Fruit fly (Drosophila melanogaster): ENCODE measurements around the gene meng.

Gene meng

DNA sequence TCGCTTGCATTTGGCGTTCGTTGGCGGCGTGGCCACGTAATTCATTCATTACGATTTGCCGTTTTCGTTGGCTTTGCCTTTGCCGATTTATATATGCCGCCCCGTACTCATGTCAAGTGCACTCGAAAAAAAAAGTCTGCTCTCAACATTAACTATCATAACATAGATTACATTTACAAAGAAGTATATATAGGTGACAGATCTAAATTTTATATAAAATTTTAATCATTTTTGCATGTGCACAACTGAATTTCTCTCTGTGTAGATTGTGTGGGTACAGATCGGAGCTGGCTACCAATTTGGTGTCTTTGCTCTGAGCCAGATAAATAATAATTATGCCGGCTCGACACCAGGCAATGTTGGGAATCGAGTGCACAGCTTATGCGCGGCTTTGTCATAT lies 43.9 kb upstream of the meng start (continued):
- TF ChIP-seq kah (GFP tag; optimal IDR thresholded peaks at IDR 0.05), result no peak
- peak; percentile 19 for TF ChIP-seq tin (GFP tag; optimal IDR thresholded peaks at IDR 0.05)
- TF ChIP-seq Dfd (GFP tag; optimal IDR thresholded peaks at IDR 0.05), result no peak
- TF ChIP-seq Fer1 (GFP tag; optimal IDR thresholded peaks at IDR 0.05), result peak; percentile 2
- no peak for TF ChIP-seq ham (GFP tag; IDR thresholded peaks at IDR 0.05)
- no peak for TF ChIP-seq gsb (GFP tag; IDR thresholded peaks at IDR 0.05)
- no peak for TF ChIP-seq h (optimal IDR thresholded peaks at IDR 0.05)
- no peak for TF ChIP-seq CG13296 (GFP tag; optimal IDR thresholded peaks at IDR 0.05)
- TF ChIP-seq CG11247 (GFP tag; IDR thresholded peaks at IDR 0.05), result 0 out of 2 replicates have a peak, but pooled peaks have one; percentile 34
- peak; percentile 62 for TF ChIP-seq CG9727 (GFP tag; optimal IDR thresholded peaks at IDR 0.05)
- peak; percentile 32; the same call in 1 of the 3 replicates for TF ChIP-seq jigr1 (GFP tag; IDR thresholded peaks at IDR 0.05)
- TF ChIP-seq HLH3B (GFP tag; IDR thresholded peaks at IDR 0.05), result peak; percentile 70
- no peak for TF ChIP-seq abd-A (tag; optimal IDR thresholded peaks at IDR 0.05)
- TF ChIP-seq Meics (GFP tag; optimal IDR thresholded peaks at IDR 0.05), result peak; percentile 27
- TF ChIP-seq CG7786 (GFP tag; optimal IDR thresholded peaks at IDR 0.05), result peak; percentile 31
- peak; percentile 3 for TF ChIP-seq jing (GFP tag; optimal IDR thresholded peaks at IDR 0.05)
- TF ChIP-seq gem (tag; optimal IDR thresholded peaks at IDR 0.05), result peak; percentile 64
- no peak for TF ChIP-seq cg (GFP tag; optimal IDR thresholded peaks at IDR 0.05)
- TF ChIP-seq vfl (GFP tag; optimal IDR thresholded peaks at IDR 0.05), result no peak
- TF ChIP-seq CG8089 (GFP tag; optimal IDR thresholded peaks at IDR 0.05), result no peak
- peak; percentile 42 for TF ChIP-seq ttk (GFP tag; IDR thresholded peaks at IDR 0.05)
- TF ChIP-seq CG6254 (GFP tag; optimal IDR thresholded peaks at IDR 0.05), result no peak
- TF ChIP-seq CG30020 (tag; optimal IDR thresholded peaks at IDR 0.05), result no peak
- no peak for TF ChIP-seq org-1 (GFP tag; optimal IDR thresholded peaks at IDR 0.05)
- TF ChIP-seq ken (GFP tag; IDR thresholded peaks at IDR 0.05), result peak; percentile 33; the same call in 1 of the 3 replicates
- TF ChIP-seq gro (GFP tag; optimal IDR thresholded peaks at IDR 0.05), result no peak
- no peak for TF ChIP-seq CG3163 (GFP tag; optimal IDR thresholded peaks at IDR 0.05)
- peak; percentile 13 to 39 for TF ChIP-seq Pdp1 (GFP tag; optimal IDR thresholded peaks at IDR 0.05)
- TF ChIP-seq YL-1 (GFP tag; optimal IDR thresholded peaks at IDR 0.05), result no peak
- TF ChIP-seq nau (GFP tag; optimal IDR thresholded peaks at IDR 0.05), result no peak
- peak; percentile 20 for TF ChIP-seq CG10654 (GFP tag; optimal IDR thresholded peaks at IDR 0.05)
- no peak for TF ChIP-seq Adf1 (GFP tag; IDR thresholded peaks at IDR 0.05)
- TF ChIP-seq CG10209 (GFP tag; optimal IDR thresholded peaks at IDR 0.05), result peak; percentile 22
- TF ChIP-seq her (GFP tag; optimal IDR thresholded peaks at IDR 0.05), result no peak
- TF ChIP-seq CG34422 (GFP tag; IDR thresholded peaks at IDR 0.05), result peak; percentile 75; the same call in 1 of the 3 replicates
- TF ChIP-seq gcm2 (GFP tag; optimal IDR thresholded peaks at IDR 0.05), result no peak
- TF ChIP-seq toy (GFP tag; IDR thresholded peaks at IDR 0.05), result no peak
- TF ChIP-seq grau (tag; optimal IDR thresholded peaks at IDR 0.05), result peak; percentile 50
- TF ChIP-seq E2f2 (GFP tag; IDR thresholded peaks at IDR 0.05), result peak; percentile 29; the same call in 1 of the 2 replicates
- no peak for TF ChIP-seq Jarid2 (GFP tag; optimal IDR thresholded peaks at IDR 0.05)
- no peak for TF ChIP-seq CG3065 (GFP tag; optimal IDR thresholded peaks at IDR 0.05)
- no peak for TF ChIP-seq crc (GFP tag; optimal IDR thresholded peaks at IDR 0.05)
- TF ChIP-seq bab2 (GFP tag; optimal IDR thresholded peaks at IDR 0.05), result peak; percentile 8
- no peak for TF ChIP-seq HLH4C (GFP tag; IDR thresholded peaks at IDR 0.05; ENCODE audit: partially characterized antibody)
- TF ChIP-seq CG18619 (GFP tag; optimal IDR thresholded peaks at IDR 0.05), result peak; percentile 15
- peak; percentile 58 for TF ChIP-seq CG7839 (tag; optimal IDR thresholded peaks at IDR 0.05)
- peak; percentile 39; the same call in 1 of the 3 replicates for TF ChIP-seq CG17361 (GFP tag; IDR thresholded peaks at IDR 0.05)
- no peak for TF ChIP-seq CG34224 (GFP tag; IDR thresholded peaks at IDR 0.05; ENCODE audit: partially characterized antibody)
- no peak for TF ChIP-seq gfzf (GFP tag; optimal IDR thresholded peaks at IDR 0.05)
- TF ChIP-seq CG7745 (tag; optimal IDR thresholded peaks at IDR 0.05), result no peak
- TF ChIP-seq dimm (GFP tag; IDR thresholded peaks at IDR 0.05), result no peak
- TF ChIP-seq Mrtf (GFP tag; IDR thresholded peaks at IDR 0.05), result peak; percentile 62; the same call in 1 of the 3 replicates
